Worm (Caenorhabditis elegans) whole organism, midembryonic: ENCODE measurements around the gene C07B5.2.

Experiments used
- T22C8.4 ChIP-seq: fragments of 200-800 bp; sonication (Bioruptor generic); IDR thresholded peaks from 2 replicates; pipeline ENCODE4 v1.3.6; 2022; ENCODE audit warnings: missing genetic modification characterization, missing compliant biosample characterization
- cog-1 ChIP-seq: sonication (generic microtip); optimal IDR thresholded peaks from 2 replicates; lab custom pipeline; 2016; ENCODE audit warnings: missing genetic modification characterization, missing compliant biosample characterization
- klf-2 ChIP-seq: fragments of 200-800 bp; sonication (Bioruptor generic); conservative IDR thresholded peaks from 2 replicates; pipeline ENCODE4 v1.3.6; 2022; ENCODE audit warnings: missing genetic modification reagents, missing genetic modification characterization, missing compliant biosample characterization
- med-1 ChIP-seq: sonication (generic microtip); optimal IDR thresholded peaks from 2 replicates; lab custom pipeline; 2017; ENCODE audit warnings: missing genetic modification characterization, mild to moderate bottlenecking, missing compliant biosample characterization, antibody characterized with exemption, missing genetic modification reagents; ENCODE audit not compliant: insufficient read depth
- ref-1 ChIP-seq: fragments of 200-800 bp; sonication (Bioruptor generic); conservative IDR thresholded peaks from 2 replicates; pipeline ENCODE4 v1.3.6; 2022; ENCODE audit warnings: missing genetic modification reagents, missing genetic modification characterization, missing compliant biosample characterization
- tab-1 ChIP-seq: fragments of 200-800 bp; sonication (Bioruptor generic); IDR thresholded peaks from 2 replicates; pipeline ENCODE4 v1.3.6; 2022; ENCODE audit warnings: missing genetic modification characterization, missing compliant biosample characterization
- ztf-23 ChIP-seq: fragments of 200-800 bp; sonication (Bioruptor generic); IDR thresholded peaks from 2 replicates; pipeline ENCODE4 v1.3.6; 2022; ENCODE audit warnings: missing genetic modification reagents, missing genetic modification characterization, missing compliant biosample characterization
- ztf-29 ChIP-seq: fragments of 200-800 bp; sonication (Bioruptor generic); IDR thresholded peaks from 2 replicates; pipeline ENCODE4 v1.3.6; 2022; ENCODE audit warnings: missing genetic modification reagents, missing genetic modification characterization, missing compliant biosample characterization

- TF ChIP-seq tab-1: no peak
- TF ChIP-seq ztf-23 (GFP tag; lab: Robert Waterston, UW): no peak
- TF ChIP-seq ztf-29 (GFP tag; lab: Robert Waterston, UW): no peak
- no peak for TF ChIP-seq ref-1 (GFP tag; lab: Robert Waterston, UW)
- no peak for TF ChIP-seq klf-2 (GFP tag; lab: Robert Waterston, UW)
- no peak for TF ChIP-seq cog-1 (tag; lab: Kevin White, UChicago)
- no peak for TF ChIP-seq med-1
- TF ChIP-seq T22C8.4 (GFP tag; lab: Robert Waterston, UW): no peak
These were observed 40.3 kb downstream of the C07B5.2 start for ce11 chrX:9476752-9477151.
